Worm (Caenorhabditis elegans) whole organism, L4 larva: ENCODE results near the gene F14E5.2.

ENCODE experiments used
- T20F7.1 ChIP-seq: fragments of 200-800 bp; sonication (Bioruptor generic); optimal IDR thresholded peaks from 2 replicates; lab custom pipeline; 2018; ENCODE audit warnings: mild to moderate bottlenecking, missing genetic modification characterization, missing compliant biosample characterization
- aly-2 ChIP-seq: sonication (generic microtip); optimal IDR thresholded peaks from 2 replicates; lab custom pipeline; 2018; ENCODE audit warnings: missing biosample characterization, missing genetic modification characterization
- attf-4 ChIP-seq: sonication (generic microtip); optimal IDR thresholded peaks from 3 replicates; lab custom pipeline; 2017; ENCODE audit warnings: missing biosample characterization, missing genetic modification characterization
- fkh-10 ChIP-seq: fragments of 150-350 bp; optimal IDR thresholded peaks from 2 replicates; lab custom pipeline; 2014; ENCODE audit warnings: missing biosample characterization, missing genetic modification reagents, missing genetic modification characterization
- lsy-2 ChIP-seq, 2 experiments: fragments of 150-350 bp in 1 of 2; sonication (generic microtip) in 1 of 2; optimal IDR thresholded peaks; 2 replicates each; lab custom pipeline; 2014 to 2017; ENCODE audit warnings: missing biosample characterization in 2 of 2, missing genetic modification characterization in 2 of 2
- mdl-1 ChIP-seq, 2 experiments: fragments of 150-350 bp in 1 of 2; sonication (generic microtip) in 1 of 2; optimal IDR thresholded peaks; 2 replicates each; lab custom pipeline; 2014 to 2017; ENCODE audit warnings: missing biosample characterization in 2 of 2, missing genetic modification characterization in 2 of 2
- nhr-237 ChIP-seq: sonication (generic microtip); optimal IDR thresholded peaks from 2 replicates; lab custom pipeline; 2017; ENCODE audit warnings: missing biosample characterization, missing genetic modification characterization
- unc-62 ChIP-seq, 3 experiments: fragments of 150-350 bp in 1 of 3; sonication (generic microtip); optimal IDR thresholded peaks in 2 of 3; peaks in 1 of 3; 1 replicate in 1 of 3; 2 replicates in 2 of 3; lab custom pipeline; 2014 to 2017; ENCODE audit warnings: missing biosample characterization in 3 of 3, missing genetic modification characterization in 3 of 3, missing genetic modification reagents in 3 of 3, missing genotype in 1 of 3

DNA sequence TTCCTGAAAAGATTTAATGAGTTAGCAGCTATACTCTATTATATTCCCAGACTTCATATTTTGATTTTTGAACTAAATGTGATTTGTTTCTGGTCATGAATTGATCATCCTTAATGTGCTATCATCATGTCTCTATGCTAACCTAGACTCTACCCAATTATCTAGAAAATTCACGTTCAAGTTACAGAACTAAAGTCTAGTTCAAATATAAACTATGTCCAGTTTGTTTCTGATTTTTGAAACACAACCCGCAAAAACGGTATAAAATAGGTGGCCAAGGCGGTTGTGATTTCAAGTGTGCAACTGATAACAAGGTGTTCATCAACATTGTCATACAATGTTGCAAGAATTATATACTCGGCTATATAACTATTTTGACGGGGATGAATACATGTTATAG is 37.9 kb downstream of the F14E5.2 start, which contains the start of gene F49E12.10:
- no peak for TF ChIP-seq T20F7.1 (GFP tag; lab: Kevin White, UChicago)
- no peak for TF ChIP-seq mdl-1 (tag; optimal IDR thresholded peaks at IDR 0.05; lab: Kevin White, UChicago)
- no peak for TF ChIP-seq attf-4 (tag; lab: Kevin White, UChicago)
- no peak for TF ChIP-seq unc-62 (GFP tag; optimal IDR thresholded peaks at IDR 0.05 in 1 of 2; lab: Kevin White, UChicago)
- TF ChIP-seq unc-62 (tag; optimal IDR thresholded peaks at IDR 0.05; lab: Kevin White, UChicago), result no peak
- no peak for TF ChIP-seq fkh-10 (GFP tag; lab: Kevin White, UChicago)
- no peak for TF ChIP-seq nhr-237 (tag; lab: Kevin White, UChicago)
- no peak for TF ChIP-seq lsy-2 (tag; optimal IDR thresholded peaks at IDR 0.05; lab: Kevin White, UChicago)
- no peak for TF ChIP-seq aly-2 (tag; lab: Kevin White, UChicago)
